Worm (Caenorhabditis elegans) whole organism, young adult: ENCODE data around the gene ZK945.4.

ENCODE experiments used
- B0019.2 ChIP-seq: fragments of 200-800 bp; sonication (Bioruptor generic); conservative IDR thresholded peaks from 2 replicates; pipeline ENCODE4 v1.3.6; 2022; ENCODE audit warnings: missing genetic modification reagents, missing genetic modification characterization, missing compliant biosample characterization
- B0035.1 ChIP-seq: sonication (generic microtip); optimal IDR thresholded peaks from 2 replicates; lab custom pipeline; 2016; ENCODE audit warnings: missing genetic modification characterization, mild to moderate bottlenecking, missing compliant biosample characterization, missing genotype, missing genetic modification reagents
- B0336.3 ChIP-seq: fragments of 200-800 bp; sonication (Bioruptor generic); IDR thresholded peaks from 2 replicates; pipeline ENCODE4 v1.3.6; 2022; ENCODE audit warnings: missing genetic modification characterization, missing compliant biosample characterization
- C17E4.6 ChIP-seq: fragments of 200-800 bp; sonication (Bioruptor generic); IDR thresholded peaks from 2 replicates; pipeline ENCODE4 v1.3.6; 2022; ENCODE audit warnings: missing genetic modification reagents, missing genetic modification characterization, missing compliant biosample characterization
- F10E7.11 ChIP-seq: sonication (generic microtip); optimal IDR thresholded peaks from 2 replicates; lab custom pipeline; 2017; ENCODE audit warnings: mild to moderate bottlenecking, missing genetic modification characterization, moderate library complexity, missing compliant biosample characterization
- F22D6.2 ChIP-seq: sonication (generic microtip); optimal IDR thresholded peaks from 2 replicates; lab custom pipeline; 2016; ENCODE audit warnings: mild to moderate bottlenecking, missing genetic modification characterization, missing compliant biosample characterization
- F23B12.7 ChIP-seq: sonication (generic microtip); optimal IDR thresholded peaks from 2 replicates; lab custom pipeline; 2017; ENCODE audit warnings: missing genetic modification characterization, mild to moderate bottlenecking, missing compliant biosample characterization, antibody characterized with exemption, moderate library complexity; ENCODE audit not compliant: insufficient read depth
- F49E8.2 ChIP-seq: sonication (generic microtip); optimal IDR thresholded peaks from 3 replicates; lab custom pipeline; 2017; ENCODE audit warnings: missing genetic modification characterization, mild to moderate bottlenecking, missing compliant biosample characterization, antibody characterized with exemption, moderate library complexity; ENCODE audit not compliant: insufficient read depth
- F52B5.7 ChIP-seq: sonication (generic microtip); optimal IDR thresholded peaks from 2 replicates; lab custom pipeline; 2016; ENCODE audit warnings: mild to moderate bottlenecking, missing genetic modification characterization, missing compliant biosample characterization
- F57A8.1 ChIP-seq: fragments of 200-800 bp; sonication (Bioruptor generic); optimal IDR thresholded peaks from 2 replicates; lab custom pipeline; 2018; ENCODE audit warnings: mild to moderate bottlenecking, missing genetic modification characterization, moderate library complexity, missing compliant biosample characterization
- T07F8.4 ChIP-seq: sonication (generic microtip); optimal IDR thresholded peaks from 2 replicates; lab custom pipeline; 2016; ENCODE audit warnings: mild to moderate bottlenecking, missing genetic modification characterization, moderate library complexity, missing compliant biosample characterization
- Y56A3A.18 ChIP-seq: fragments of 200-800 bp; sonication (Bioruptor generic); IDR thresholded peaks from 2 replicates; pipeline ENCODE4 v1.3.6; 2022; ENCODE audit warnings: missing genetic modification reagents, missing genetic modification characterization, missing compliant biosample characterization
- akir-1 ChIP-seq: fragments of 200-800 bp; sonication (Bioruptor generic); optimal IDR thresholded peaks from 2 replicates; lab custom pipeline; 2018; ENCODE audit warnings: mild to moderate bottlenecking, missing genetic modification characterization, moderate library complexity, missing compliant biosample characterization
- aptf-3 ChIP-seq: fragments of 200-800 bp; sonication (Bioruptor generic); IDR thresholded peaks from 2 replicates; pipeline ENCODE4 v1.3.6; 2022; ENCODE audit warnings: missing genetic modification characterization, missing compliant biosample characterization
- athp-1 ChIP-seq: sonication (generic microtip); optimal IDR thresholded peaks from 2 replicates; lab custom pipeline; 2017; ENCODE audit warnings: mild to moderate bottlenecking, missing genetic modification characterization, missing compliant biosample characterization
- ccch-3 ChIP-seq: fragments of 200-800 bp; sonication (Bioruptor generic); optimal IDR thresholded peaks from 2 replicates; lab custom pipeline; 2018; ENCODE audit warnings: mild to moderate bottlenecking, missing genetic modification characterization, missing compliant biosample characterization
- ceh-40 ChIP-seq: fragments of 200-800 bp; sonication (Bioruptor generic); IDR thresholded peaks from 2 replicates; pipeline ENCODE4 v1.3.6; 2022; ENCODE audit warnings: missing genetic modification characterization, missing compliant biosample characterization
- ceh-91 ChIP-seq: fragments of 200-800 bp; sonication (Bioruptor generic); IDR thresholded peaks from 2 replicates; pipeline ENCODE4 v1.3.6; 2022; ENCODE audit warnings: missing genetic modification reagents, missing genetic modification characterization, missing compliant biosample characterization
- dpff-1 ChIP-seq: sonication (generic microtip); optimal IDR thresholded peaks from 2 replicates; lab custom pipeline; 2017; ENCODE audit warnings: mild to moderate bottlenecking, missing genetic modification characterization, missing compliant biosample characterization
- gei-17 ChIP-seq: fragments of 200-800 bp; sonication (Bioruptor generic); optimal IDR thresholded peaks from 2 replicates; lab custom pipeline; 2018; ENCODE audit warnings: mild to moderate bottlenecking, missing genetic modification characterization, missing compliant biosample characterization
- hlh-26 ChIP-seq: fragments of 200-800 bp; sonication (Bioruptor generic); conservative IDR thresholded peaks from 2 replicates; pipeline ENCODE4 v1.3.6; 2022; ENCODE audit warnings: missing genetic modification reagents, missing genetic modification characterization, missing compliant biosample characterization
- hmg-1.2 ChIP-seq: fragments of 200-800 bp; sonication (Bioruptor generic); IDR thresholded peaks from 2 replicates; pipeline ENCODE4 v1.3.6; 2022; ENCODE audit warnings: missing genetic modification reagents, missing genetic modification characterization, missing compliant biosample characterization
- hmg-20 ChIP-seq: fragments of 200-800 bp; sonication (Bioruptor generic); IDR thresholded peaks from 2 replicates; pipeline ENCODE4 v1.3.6; 2022; ENCODE audit warnings: missing genetic modification reagents, missing genetic modification characterization, missing compliant biosample characterization
- hrde-1 ChIP-seq: sonication (generic microtip); optimal IDR thresholded peaks from 2 replicates; lab custom pipeline; 2016; ENCODE audit warnings: missing genetic modification characterization, mild to moderate bottlenecking, missing compliant biosample characterization, moderate library complexity, missing genotype, missing genetic modification reagents, borderline replicate concordance
- hsf-1 ChIP-seq: fragments of 200-800 bp; sonication (Bioruptor generic); IDR thresholded peaks from 2 replicates; pipeline ENCODE4 v1.3.6; 2022; ENCODE audit warnings: missing genetic modification reagents, missing genetic modification characterization, missing compliant biosample characterization
- let-607 ChIP-seq, 2 experiments: fragments of 200-800 bp in 1 of 2; sonication (Bioruptor generic) in 1 of 2; sonication (generic microtip) in 1 of 2; optimal IDR thresholded peaks; 2 replicates each; lab custom pipeline; 2016 to 2018; ENCODE audit warnings: mild to moderate bottlenecking in 2 of 2, missing compliant biosample characterization in 2 of 2, missing genetic modification characterization in 2 of 2, moderate library complexity in 2 of 2, missing genotype in 1 of 2
- lin-26 ChIP-seq: fragments of 200-800 bp; sonication (Bioruptor generic); IDR thresholded peaks from 2 replicates; pipeline ENCODE4 v1.3.6; 2022; ENCODE audit warnings: missing genetic modification reagents, missing genetic modification characterization, missing compliant biosample characterization
- lin-35 ChIP-seq, 3 experiments: fragments of 150-350 bp in 2 of 3; sonication (generic microtip) in 1 of 3; optimal IDR thresholded peaks; 2 replicates each; lab custom pipeline; 2014 to 2018; ENCODE audit warnings: missing biosample characterization in 3 of 3, missing genetic modification characterization in 3 of 3, missing genetic modification reagents in 3 of 3
- lin-54 ChIP-seq: fragments of 200-800 bp; sonication (Bioruptor generic); optimal IDR thresholded peaks from 2 replicates; lab custom pipeline; 2018; ENCODE audit warnings: mild to moderate bottlenecking, missing genetic modification characterization, missing compliant biosample characterization
- madf-10 ChIP-seq: sonication (generic microtip); optimal IDR thresholded peaks from 2 replicates; lab custom pipeline; 2016; ENCODE audit warnings: mild to moderate bottlenecking, missing genetic modification characterization, missing compliant biosample characterization
- madf-8 ChIP-seq: fragments of 200-800 bp; sonication (Bioruptor generic); conservative IDR thresholded peaks from 2 replicates; pipeline ENCODE4 v1.3.6; 2022; ENCODE audit warnings: missing genetic modification reagents, missing genetic modification characterization, missing compliant biosample characterization
- mel-28 ChIP-seq: sonication (generic microtip); optimal IDR thresholded peaks from 2 replicates; lab custom pipeline; 2016; ENCODE audit warnings: borderline replicate concordance, mild to moderate bottlenecking, missing genetic modification characterization, missing compliant biosample characterization
- mxl-1 ChIP-seq: sonication (generic microtip); optimal IDR thresholded peaks from 2 replicates; lab custom pipeline; 2016; ENCODE audit warnings: missing genetic modification characterization, missing compliant biosample characterization
- rcor-1 ChIP-seq: fragments of 200-800 bp; sonication (Bioruptor generic); IDR thresholded peaks from 2 replicates; pipeline ENCODE4 v1.3.6; 2022; ENCODE audit warnings: missing genetic modification reagents, missing genetic modification characterization, missing compliant biosample characterization
- sdz-38 ChIP-seq: sonication (generic microtip); optimal IDR thresholded peaks from 2 replicates; lab custom pipeline; 2016; ENCODE audit warnings: missing genotype, missing genetic modification characterization, missing compliant biosample characterization
- snpc-1.1 ChIP-seq: sonication (generic microtip); optimal IDR thresholded peaks from 2 replicates; lab custom pipeline; 2017; ENCODE audit warnings: missing genetic modification characterization, mild to moderate bottlenecking, missing compliant biosample characterization, antibody characterized with exemption, moderate library complexity, missing genotype, missing genetic modification reagents; ENCODE audit not compliant: insufficient read depth
- snpc-3.4 ChIP-seq: sonication (generic microtip); optimal IDR thresholded peaks from 2 replicates; lab custom pipeline; 2017; ENCODE audit warnings: missing genetic modification characterization, mild to moderate bottlenecking, missing compliant biosample characterization, antibody characterized with exemption, moderate library complexity, missing genotype, missing genetic modification reagents
- somi-1 ChIP-seq: fragments of 200-800 bp; sonication (Bioruptor generic); optimal IDR thresholded peaks from 2 replicates; lab custom pipeline; 2018; ENCODE audit warnings: mild to moderate bottlenecking, missing genetic modification characterization, missing compliant biosample characterization
- tbp1 ChIP-seq: fragments of 200-800 bp; sonication (Bioruptor generic); optimal IDR thresholded peaks from 2 replicates; lab custom pipeline; 2018; ENCODE audit warnings: mild to moderate bottlenecking, missing genetic modification characterization, missing compliant biosample characterization
- unc-62 ChIP-seq: fragments of 150-350 bp; optimal IDR thresholded peaks from 2 replicates; lab custom pipeline; 2014; ENCODE audit warnings: missing biosample characterization, missing genetic modification reagents, missing genetic modification characterization
- zim-3 ChIP-seq: sonication (generic microtip); optimal IDR thresholded peaks from 2 replicates; lab custom pipeline; 2017; ENCODE audit warnings: mild to moderate bottlenecking, missing genetic modification characterization, moderate library complexity, missing compliant biosample characterization
- ztf-22 ChIP-seq: fragments of 200-800 bp; sonication (Bioruptor generic); optimal IDR thresholded peaks from 2 replicates; lab custom pipeline; 2018; ENCODE audit warnings: mild to moderate bottlenecking, missing genetic modification characterization, moderate library complexity, missing compliant biosample characterization

The ZK945.4 gene

ce11 chrII:10108377-10108776 lies 2.9 kb upstream of the ZK945.4 start, which contains the start of the genes ZK945.7 and ZK945.8:
Gene ZK945.7 (minus strand): TSS chrII:10108477.
Gene ZK945.8 (plus strand): TSS chrII:10108651.
- TF ChIP-seq F52B5.7 (tag; lab: Kevin White, UChicago) (no peak), hmg-20 (GFP tag; lab: Robert Waterston, UW) (no peak), mel-28 (tag; lab: Kevin White, UChicago) (no peak), F10E7.11 (no peak), F57A8.1 (GFP tag; lab: Kevin White, UChicago) (no peak), B0035.1 (tag; lab: Kevin White, UChicago) (no peak), snpc-3.4 (tag; lab: Kevin White, UChicago) (no peak), C17E4.6 (no peak), rcor-1 (GFP tag; lab: Robert Waterston, UW) (no peak), madf-8 (GFP tag; lab: Robert Waterston, UW) (no peak), hrde-1 (tag; lab: Kevin White, UChicago) (no peak), B0336.3 (GFP tag; lab: Robert Waterston, UW) (no peak), hlh-26 (no peak), lin-26 (GFP tag; lab: Robert Waterston, UW) (no peak)

DNA sequence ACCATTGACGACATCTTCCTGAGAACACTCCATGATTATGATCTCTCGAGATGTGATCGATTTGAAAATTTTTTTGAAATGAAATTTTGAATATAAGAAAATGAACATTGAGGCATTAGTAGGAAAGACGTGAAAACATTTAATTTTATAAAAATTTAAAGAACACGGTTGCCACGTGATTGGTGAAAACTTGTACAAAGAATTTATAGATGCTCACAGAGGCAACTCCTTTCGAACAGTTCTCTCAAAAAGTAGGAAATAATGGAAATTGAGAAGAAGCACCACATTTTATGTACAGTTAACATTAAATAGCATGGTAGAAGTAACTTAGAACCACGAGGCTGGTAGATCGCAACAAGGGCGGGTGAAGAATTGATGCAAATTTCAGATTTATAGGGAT lies 1.4 kb upstream of the ZK945.4 start, which contains the start of gene ZK945.6:
TSS of gene ZK945.6 (minus strand) at position 101 of the 400 bp plus-strand sequence.
- TF ChIP-seq ceh-91 (GFP tag; lab: Robert Waterston, UW) (no peak), gei-17 (GFP tag; lab: Kevin White, UChicago) (no peak), F23B12.7 (no peak)

ce11 chrII:10103212-10103611 lies 2.3 kb downstream of the ZK945.4 start:
- TF ChIP-seq madf-8 (GFP tag; lab: Robert Waterston, UW) (no peak), B0336.3 (GFP tag; lab: Robert Waterston, UW) (no peak), hlh-26 (no peak), ztf-22 (GFP tag; lab: Kevin White, UChicago) (no peak), sdz-38 (tag; lab: Kevin White, UChicago) (no peak), zim-3 (tag; lab: Kevin White, UChicago) (no peak), let-607 (tag; optimal IDR thresholded peaks at IDR 0.05; lab: Kevin White, UChicago) (no peak)

DNA sequence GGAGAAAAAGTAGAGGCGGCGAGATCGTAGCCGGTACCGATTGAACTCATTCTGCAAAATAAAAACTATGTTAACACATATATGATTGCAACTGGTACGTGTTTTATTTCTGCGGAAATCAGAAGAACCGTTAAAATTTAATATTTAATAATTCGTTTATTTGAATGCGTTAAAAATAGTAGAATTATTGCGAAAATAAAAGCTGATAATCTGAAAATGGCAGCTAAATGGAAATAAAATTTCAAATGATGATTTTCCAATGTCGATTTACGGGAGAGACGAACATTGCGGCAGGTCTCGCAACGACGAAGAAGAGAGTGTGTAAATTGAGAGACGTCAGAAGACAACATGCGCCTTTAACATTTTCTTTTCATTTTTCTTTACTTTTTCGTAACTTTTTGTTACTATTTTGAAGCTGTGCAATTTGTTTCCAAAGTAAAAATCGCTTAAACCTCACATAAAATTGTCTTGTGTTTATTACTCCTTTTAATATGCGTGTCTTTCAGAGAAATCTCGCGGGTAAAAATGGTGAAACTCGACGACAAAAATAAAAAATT lies 5.6 kb downstream of the ZK945.4 start, which contains the start of the genes pas-7 and puf-12:
TSS of gene pas-7 (minus strand) at position 51 of the 557 bp plus-strand sequence.
TSS of gene puf-12 (plus strand) at position 507 of the 557 bp plus-strand sequence.
- TF ChIP-seq unc-62 (no peak), ceh-40 (GFP tag; lab: Robert Waterston, UW) (no peak), aptf-3 (GFP tag; lab: Robert Waterston, UW) (no peak), F10E7.11 (no peak), lin-35 (GFP tag; optimal IDR thresholded peaks at IDR 0.05; lab: Kevin White, UChicago) (no peak), somi-1 (GFP tag; lab: Kevin White, UChicago) (no peak), hsf-1 (GFP tag; lab: Robert Waterston, UW) (no peak), F49E8.2 (tag; lab: Kevin White, UChicago) (no peak), T07F8.4 (no peak), madf-10 (no peak), lin-54 (GFP tag; lab: Kevin White, UChicago) (no peak), hmg-1.2 (peak; percentile 78; the same call in 1 of the 2 replicates), snpc-3.4 (tag; lab: Kevin White, UChicago) (no peak), tbp1 (no peak), akir-1 (no peak), dpff-1 (tag; lab: Kevin White, UChicago) (no peak), B0019.2 (no peak), F22D6.2 (tag; lab: Kevin White, UChicago) (no peak), mxl-1 (tag; lab: Kevin White, UChicago) (no peak), athp-1 (tag; lab: Kevin White, UChicago) (no peak), snpc-1.1 (peak; percentile 9), ccch-3 (no peak), Y56A3A.18 (GFP tag; lab: Robert Waterston, UW) (no peak)
